Worm (Caenorhabditis elegans): ENCODE results near the gene mep-1.

DNA sequence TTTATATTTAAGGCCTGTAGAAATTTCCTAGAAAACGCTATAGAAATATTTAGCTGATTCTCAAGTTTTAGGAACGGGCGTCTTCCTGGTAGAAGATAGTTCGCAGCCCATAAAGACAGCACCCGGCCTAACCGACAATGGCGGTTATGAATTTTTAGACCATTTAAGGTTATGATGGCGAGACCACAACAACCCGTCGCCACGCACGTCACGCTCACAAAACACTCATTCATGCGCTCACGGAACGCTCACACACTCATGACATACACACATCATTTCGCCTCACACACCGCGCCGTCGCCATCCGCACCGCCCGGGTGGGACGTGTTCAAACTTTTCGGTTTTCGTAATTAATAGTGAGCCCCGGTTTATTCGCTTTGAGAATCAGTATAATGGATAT is 757 bp upstream of the mep-1 start:
- TF ChIP-seq attf-5 (GFP tag; optimal IDR thresholded peaks at IDR 0.05): no peak
- no peak for TF ChIP-seq gei-17 (GFP tag; optimal IDR thresholded peaks at IDR 0.05)

Measured in whole organism, young adult.